Fruit fly (Drosophila melanogaster) whole organism, wandering third instar larva: ENCODE data around the gene CG7182.
A peak's percentile ranks its signal among the peaks of the same experiment; 100 is the strongest.

Experiments used
- Abd-B ChIP-seq: fragments of >200 bp; optimal IDR thresholded peaks from 2 replicates; lab custom pipeline; 2017; ENCODE audit warnings: missing biosample characterization, missing genetic modification characterization
- CG9705 ChIP-seq: fragments of 200-800 bp; sonication (Bioruptor generic); optimal IDR thresholded peaks from 2 replicates; lab custom pipeline; 2018; ENCODE audit warnings: missing biosample characterization, mild to moderate bottlenecking, missing genetic modification characterization
- Dfd ChIP-seq: fragments of >200 bp; optimal IDR thresholded peaks from 2 replicates; lab custom pipeline; 2017; ENCODE audit warnings: missing biosample characterization, missing genetic modification characterization
- GATAd ChIP-seq: sonication (Bioruptor generic); optimal IDR thresholded peaks from 2 replicates; lab custom pipeline; 2016; ENCODE audit warnings: missing biosample characterization, missing genetic modification characterization
- HLH106 ChIP-seq: fragments of 200-800 bp; optimal IDR thresholded peaks from 3 replicates; lab custom pipeline; 2019; ENCODE audit warnings: missing biosample characterization, mild to moderate bottlenecking, missing genetic modification characterization, moderate library complexity
- Hnf4 ChIP-seq: fragments of 200-800 bp; sonication (Bioruptor generic); optimal IDR thresholded peaks from 2 replicates; lab custom pipeline; 2016; ENCODE audit warnings: missing biosample characterization, mild to moderate bottlenecking, missing genetic modification characterization
- Hr78 ChIP-seq: fragments of >200 bp; optimal IDR thresholded peaks from 2 replicates; lab custom pipeline; 2017; ENCODE audit warnings: missing biosample characterization, missing genetic modification characterization
- Hr83 ChIP-seq: fragments of 200-300 bp; sonication (Bioruptor generic); optimal IDR thresholded peaks from 2 replicates; lab custom pipeline; 2016; ENCODE audit warnings: missing biosample characterization, mild to moderate bottlenecking, missing genetic modification characterization, moderate library complexity; ENCODE audit not compliant: poor library complexity, severe bottlenecking
- Jra ChIP-seq: sonication (Bioruptor generic); optimal IDR thresholded peaks from 2 replicates; lab custom pipeline; 2016; ENCODE audit warnings: missing biosample characterization, missing genetic modification characterization
- Mio ChIP-seq: sonication (Bioruptor generic); optimal IDR thresholded peaks from 2 replicates; lab custom pipeline; 2016; ENCODE audit warnings: missing biosample characterization, missing genetic modification characterization
- Myc ChIP-seq: fragments of >200 bp; optimal IDR thresholded peaks from 2 replicates; lab custom pipeline; 2017
- N ChIP-seq: fragments of >200 bp; optimal IDR thresholded peaks from 2 replicates; lab custom pipeline; 2018; ENCODE audit warnings: missing biosample characterization, missing external identifiers, missing genetic modification characterization
- OdsH ChIP-seq: fragments of 200-800 bp; sonication (Bioruptor generic); optimal IDR thresholded peaks from 2 replicates; lab custom pipeline; 2016; ENCODE audit warnings: missing biosample characterization, mild to moderate bottlenecking, missing genetic modification characterization
- Rel ChIP-seq, 2 experiments: fragments of 200-800 bp; sonication (Bioruptor generic) in 1 of 2; optimal IDR thresholded peaks; 2 replicates in 1 of 2; 3 replicates in 1 of 2; lab custom pipeline; 2016 to 2019; ENCODE audit warnings: mild to moderate bottlenecking in 2 of 2, missing biosample characterization in 2 of 2, missing genetic modification characterization in 2 of 2, moderate library complexity in 1 of 2
- Sp1 ChIP-seq: fragments of 200-800 bp; sonication (Bioruptor generic); optimal IDR thresholded peaks from 3 replicates; lab custom pipeline; 2019; ENCODE audit warnings: missing biosample characterization, mild to moderate bottlenecking, missing genetic modification characterization, moderate library complexity
- Vsx2 ChIP-seq: fragments of 200-300, 225-300 bp; sonication (Bioruptor generic); optimal IDR thresholded peaks from 2 replicates; lab custom pipeline; 2018; ENCODE audit warnings: missing biosample characterization, missing genetic modification characterization; ENCODE audit not compliant: partially characterized antibody
- br ChIP-seq: fragments of 200-800 bp; sonication (Bioruptor generic); optimal IDR thresholded peaks from 2 replicates; lab custom pipeline; 2016; ENCODE audit warnings: missing biosample characterization, missing genetic modification characterization
- brk ChIP-seq: fragments of 200-800 bp; sonication (Bioruptor generic); optimal IDR thresholded peaks from 2 replicates; lab custom pipeline; 2016; ENCODE audit warnings: missing biosample characterization, mild to moderate bottlenecking, missing genetic modification characterization
- dl ChIP-seq, 2 experiments: fragments of 175-275, 200-275 bp in 1 of 2; fragments of 200-275 bp in 1 of 2; sonication (Bioruptor generic); optimal IDR thresholded peaks; lab custom pipeline; 2018; ENCODE audit warnings: mild to moderate bottlenecking in 2 of 2, missing biosample characterization in 2 of 2, missing genetic modification characterization in 2 of 2, moderate library complexity in 2 of 2; ENCODE audit not compliant: partially characterized antibody in 2 of 2, insufficient read depth in 1 of 2
- dmrt93B ChIP-seq: fragments of 200-800 bp; sonication (Bioruptor generic); optimal IDR thresholded peaks from 2 replicates; lab custom pipeline; 2018; ENCODE audit warnings: missing biosample characterization, mild to moderate bottlenecking, missing genetic modification characterization
- dsf ChIP-seq: sonication (Bioruptor generic); optimal IDR thresholded peaks from 2 replicates; lab custom pipeline; 2016; ENCODE audit warnings: missing biosample characterization, missing genetic modification characterization, borderline replicate concordance
- ey ChIP-seq: fragments of 200-800 bp; sonication (Bioruptor generic); optimal IDR thresholded peaks from 2 replicates; lab custom pipeline; 2016; ENCODE audit warnings: missing biosample characterization, missing genetic modification characterization
- foxo ChIP-seq, 2 experiments: fragments of 200-800 bp; sonication (Bioruptor generic); optimal IDR thresholded peaks; 2 replicates in 1 of 2; 3 replicates in 1 of 2; lab custom pipeline; 2016 to 2017; ENCODE audit warnings: missing biosample characterization in 2 of 2, missing genetic modification characterization in 2 of 2
- fru ChIP-seq: fragments of 200-800 bp; sonication (Bioruptor generic); optimal IDR thresholded peaks from 3 replicates; lab custom pipeline; 2016; ENCODE audit warnings: missing biosample characterization, mild to moderate bottlenecking, missing genetic modification characterization
- h ChIP-seq: fragments of 200-800 bp; sonication (Bioruptor generic); optimal IDR thresholded peaks from 3 replicates; lab custom pipeline; 2016; ENCODE audit warnings: missing biosample characterization, mild to moderate bottlenecking, missing genetic modification characterization
- lola ChIP-seq: fragments of >200 bp; optimal IDR thresholded peaks from 2 replicates; lab custom pipeline; 2017; ENCODE audit warnings: missing biosample characterization, missing genetic modification characterization
- psq ChIP-seq: fragments of 200-800 bp; sonication (Bioruptor generic); optimal IDR thresholded peaks from 3 replicates; lab custom pipeline; 2017; ENCODE audit warnings: missing biosample characterization, mild to moderate bottlenecking, missing genetic modification characterization, moderate library complexity
- rgr ChIP-seq: fragments of 200-800 bp; sonication (Bioruptor generic); optimal IDR thresholded peaks from 3 replicates; lab custom pipeline; 2016; ENCODE audit warnings: missing biosample characterization, mild to moderate bottlenecking, missing genetic modification characterization
- sage ChIP-seq: fragments of 200-800 bp; sonication (Bioruptor generic); optimal IDR thresholded peaks from 2 replicates; lab custom pipeline; 2016; ENCODE audit warnings: missing biosample characterization, mild to moderate bottlenecking, missing genetic modification characterization
- sv ChIP-seq: fragments of 200-800 bp; sonication (Bioruptor generic); optimal IDR thresholded peaks from 3 replicates; lab custom pipeline; 2016; ENCODE audit warnings: missing biosample characterization, missing genetic modification characterization
- tai ChIP-seq: sonication (Bioruptor generic); optimal IDR thresholded peaks from 2 replicates; lab custom pipeline; 2016; ENCODE audit warnings: missing biosample characterization, missing genetic modification characterization
- woc ChIP-seq: sonication (Bioruptor generic); optimal IDR thresholded peaks from 2 replicates; lab custom pipeline; 2016; ENCODE audit warnings: missing biosample characterization, mild to moderate bottlenecking, missing genetic modification characterization

Gene CG7182

DNA sequence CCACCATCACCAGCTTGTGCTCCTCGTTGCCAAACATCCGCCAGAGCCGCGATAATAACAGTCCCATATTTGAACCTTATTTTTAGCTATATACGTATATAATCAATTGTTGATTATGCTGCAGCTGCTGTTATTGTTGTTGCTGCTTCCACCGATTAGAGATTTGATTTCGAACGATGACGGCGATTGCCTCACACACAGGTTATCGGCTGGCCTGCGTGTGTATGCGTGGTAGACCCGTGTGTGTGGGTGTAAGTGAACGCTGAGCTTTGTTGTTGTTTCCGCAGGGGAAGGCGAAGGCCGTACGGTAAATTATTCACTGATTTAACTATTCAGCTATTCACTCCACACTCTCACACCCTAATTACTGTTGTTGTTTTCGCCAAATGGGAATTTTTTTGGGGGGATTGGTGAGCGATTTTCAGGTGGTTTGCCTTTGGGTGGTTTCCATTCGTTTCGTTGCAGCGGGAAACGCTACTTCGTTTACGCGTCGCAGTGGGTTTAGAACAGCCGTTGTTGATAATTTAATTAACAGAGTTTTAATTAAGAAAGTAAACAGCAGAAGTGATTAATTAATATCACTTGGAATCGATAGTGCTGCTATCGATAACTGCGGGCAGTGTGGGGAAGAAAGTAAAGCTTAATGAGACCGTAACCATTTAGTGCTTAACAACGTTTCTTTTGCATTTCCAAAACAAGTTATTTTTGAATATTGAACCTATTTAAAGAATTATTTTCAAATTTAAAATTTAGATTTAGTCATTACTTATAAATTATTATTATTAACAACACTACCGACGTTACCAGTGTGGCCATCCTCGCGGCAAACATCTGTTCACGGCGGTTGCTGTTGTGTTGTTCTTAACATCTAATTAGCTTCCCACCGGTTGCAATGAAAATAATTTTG lies 46.7 kb downstream of the CG7182 start, which contains the start of the genes Arl5 and CG13671:
Gene Arl5, minus strand, starts transcription at position 616 of the 907 bp plus-strand sequence.
Gene CG13671, plus strand, starts transcription at position 841 of the 907 bp plus-strand sequence.
- TF ChIP-seq Hr83 (peak; percentile 30), br (GFP tag; lab: Kevin White, UChicago) (peak; percentile 69), rgr (GFP tag; lab: Kevin White, UChicago) (peak; percentile 89), dsf (GFP tag; lab: Kevin White, UChicago) (peak; percentile 79), Abd-B (GFP tag; lab: Kevin White, UChicago) (no peak), Rel (GFP tag; optimal IDR thresholded peaks at IDR 0.05; lab: Kevin White, UChicago) (no peak), Rel (tag; optimal IDR thresholded peaks at IDR 0.05; lab: Kevin White, UChicago) (peak; percentile 55), GATAd (GFP tag; lab: Kevin White, UChicago) (peak; percentile 47), Hnf4 (peak; percentile 89), psq (GFP tag; lab: Kevin White, UChicago) (peak; percentile 82), dl (GFP tag; optimal IDR thresholded peaks at IDR 0.05; lab: Kevin White, UChicago; ENCODE audit: insufficient read depth in 1 of 2, partially characterized antibody in 2 of 2) (no peak), brk (GFP tag; lab: Kevin White, UChicago) (peak; percentile 89), CG9705 (GFP tag; lab: Kevin White, UChicago) (no peak), sv (GFP tag; lab: Kevin White, UChicago) (peak; percentile 80), HLH106 (tag; lab: Kevin White, UChicago) (peak; percentile 59), Myc (lab: Kevin White, UChicago) (no peak), h (GFP tag; lab: Kevin White, UChicago) (peak; percentile 85), OdsH (peak; percentile 84), fru (GFP tag; lab: Kevin White, UChicago) (peak; percentile 86), Sp1 (GFP tag; lab: Kevin White, UChicago) (peak; percentile 55), foxo (GFP tag; optimal IDR thresholded peaks at IDR 0.05; lab: Kevin White, UChicago) (peak in 1 of 2 experiments; percentile 93), dmrt93B (GFP tag; lab: Kevin White, UChicago) (no peak), ey (peak; percentile 63), sage (GFP tag; lab: Kevin White, UChicago) (no peak), N (GFP tag; lab: Kevin White, UChicago) (no peak), Jra (GFP tag; lab: Kevin White, UChicago) (peak; percentile 88), Mio (GFP tag; lab: Kevin White, UChicago) (no peak), tai (GFP tag; lab: Kevin White, UChicago) (no peak), Hr78 (GFP tag; lab: Kevin White, UChicago) (no peak), Vsx2 (peak; percentile 97)

DNA sequence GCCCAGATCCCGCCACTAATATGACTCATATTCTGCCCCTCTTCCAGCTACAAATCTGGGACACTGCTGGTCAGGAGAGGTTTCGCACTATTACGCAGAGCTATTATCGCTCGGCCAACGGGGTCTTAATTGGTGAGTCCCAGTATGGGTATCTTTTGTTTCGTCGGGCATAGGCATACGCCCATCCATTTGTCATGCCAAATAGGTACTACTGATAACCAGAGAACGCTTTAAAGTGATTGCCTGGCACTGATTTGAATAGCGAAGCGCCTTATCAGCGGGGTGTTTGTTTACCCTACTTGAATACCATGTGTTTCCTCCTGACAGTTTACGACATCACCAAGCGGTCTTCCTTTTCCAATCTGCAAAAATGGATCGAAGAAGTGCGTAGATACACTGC lies 48.7 kb downstream of the CG7182 start:
- TF ChIP-seq Dfd (GFP tag; lab: Kevin White, UChicago) (no peak), Jra (GFP tag; lab: Kevin White, UChicago) (peak; percentile 5), Rel (GFP tag; optimal IDR thresholded peaks at IDR 0.05; lab: Kevin White, UChicago) (no peak), Rel (tag; optimal IDR thresholded peaks at IDR 0.05; lab: Kevin White, UChicago) (peak; percentile 82)

DNA sequence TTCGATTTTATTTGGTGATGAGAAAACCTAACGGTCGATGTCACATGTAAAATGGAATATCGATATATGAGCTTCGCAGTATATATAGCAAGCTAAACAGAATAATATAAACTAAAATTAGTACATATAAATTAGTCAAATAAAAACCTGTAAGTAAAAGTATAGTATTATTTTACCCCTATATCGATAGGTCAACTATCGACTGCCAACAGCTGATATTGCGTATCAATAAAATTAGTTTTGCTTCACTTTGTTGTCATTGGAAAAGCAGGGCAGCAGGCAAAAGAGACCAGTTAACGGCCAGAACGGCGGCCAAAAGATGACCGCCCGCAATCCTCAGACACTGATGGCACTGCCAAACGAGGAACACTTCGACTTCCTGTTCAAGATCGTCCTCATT lies 49.2 kb downstream of the CG7182 start, which contains the start of gene Rab19:
Gene Rab19, plus strand, starts transcription at position 78 of the 400 bp plus-strand sequence.
- TF ChIP-seq brk (GFP tag; lab: Kevin White, UChicago) (peak; percentile 18), Hr78 (GFP tag; lab: Kevin White, UChicago) (peak; percentile 40), Jra (GFP tag; lab: Kevin White, UChicago) (no peak)

DNA sequence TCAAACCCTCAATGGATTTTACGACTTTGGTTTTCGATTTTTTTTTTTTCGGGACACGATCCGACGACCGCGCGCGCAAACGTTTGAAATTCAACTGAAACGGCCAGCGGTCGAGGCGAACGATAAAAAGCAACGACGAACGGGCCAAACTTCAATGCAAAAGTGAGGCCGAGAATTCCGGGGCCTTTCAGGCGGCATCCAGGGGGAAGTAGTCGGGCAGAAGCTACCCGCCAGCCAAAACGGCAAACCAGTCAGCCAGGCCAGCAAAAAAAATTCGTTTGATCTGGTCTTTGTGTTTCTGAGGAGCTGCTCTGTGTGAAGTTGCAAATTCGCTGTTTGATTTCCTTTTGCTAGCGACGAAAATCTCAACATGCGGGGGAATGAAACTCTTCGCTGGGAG lies 51.0 kb downstream of the CG7182 start, which contains the start of gene CG7201:
Gene CG7201, minus strand, starts transcription at position 101 of the 400 bp plus-strand sequence.
- TF ChIP-seq dmrt93B (GFP tag; lab: Kevin White, UChicago), result no peak
- no peak for TF ChIP-seq lola (GFP tag; lab: Kevin White, UChicago)
- TF ChIP-seq foxo (GFP tag; optimal IDR thresholded peaks at IDR 0.05; lab: Kevin White, UChicago), result no peak
- no peak for TF ChIP-seq woc
- TF ChIP-seq tai (GFP tag; lab: Kevin White, UChicago), result no peak
- TF ChIP-seq Mio (GFP tag; lab: Kevin White, UChicago), result no peak
- TF ChIP-seq Rel (GFP tag; optimal IDR thresholded peaks at IDR 0.05; lab: Kevin White, UChicago), result no peak
- peak; percentile 1 for TF ChIP-seq Rel (tag; optimal IDR thresholded peaks at IDR 0.05; lab: Kevin White, UChicago)
- no peak for TF ChIP-seq GATAd (GFP tag; lab: Kevin White, UChicago)
